Worm (Caenorhabditis elegans) whole organism, L2 larva: ENCODE results near the gene K10H10.6.

Experiments used
- R02D3.7 ChIP-seq: fragments of 150-350 bp; optimal IDR thresholded peaks from 2 replicates; lab custom pipeline; 2014; ENCODE audit warnings: missing biosample characterization, missing genetic modification characterization
- elt-3 ChIP-seq: sonication (generic microtip); optimal IDR thresholded peaks from 2 replicates; lab custom pipeline; 2017; ENCODE audit warnings: missing biosample characterization, missing genetic modification characterization
- fos-1 ChIP-seq: fragments of 150-350 bp; optimal IDR thresholded peaks from 2 replicates; lab custom pipeline; 2014; ENCODE audit warnings: missing biosample characterization, missing genetic modification characterization
- gmeb-1 ChIP-seq: fragments of 150-350 bp; optimal IDR thresholded peaks from 2 replicates; lab custom pipeline; 2014; ENCODE audit warnings: missing biosample characterization, missing genetic modification characterization
- lin-13 ChIP-seq: fragments of 150-350 bp; optimal IDR thresholded peaks from 2 replicates; lab custom pipeline; 2014; ENCODE audit warnings: missing biosample characterization, missing genetic modification reagents, missing genetic modification characterization
- nhr-12 ChIP-seq: fragments of 150-350 bp; optimal IDR thresholded peaks from 2 replicates; lab custom pipeline; 2014; ENCODE audit warnings: missing biosample characterization, missing genetic modification characterization
- nhr-237 ChIP-seq: fragments of 150-350 bp; optimal IDR thresholded peaks from 2 replicates; lab custom pipeline; 2014; ENCODE audit warnings: missing biosample characterization, missing genetic modification characterization
- skn-1 ChIP-seq: sonication (generic microtip); optimal IDR thresholded peaks from 2 replicates; lab custom pipeline; 2017; ENCODE audit warnings: missing biosample characterization, missing genetic modification characterization
- unc-62 ChIP-seq: fragments of 150-350 bp; optimal IDR thresholded peaks from 2 replicates; lab custom pipeline; 2014; ENCODE audit warnings: missing biosample characterization, missing genetic modification reagents, missing genetic modification characterization
- ztf-11 ChIP-seq: sonication (generic microtip); optimal IDR thresholded peaks from 2 replicates; lab custom pipeline; 2017; ENCODE audit warnings: missing biosample characterization, missing genetic modification characterization

ce11 chrII:14455332-14455731, 47.8 kb upstream of the K10H10.6 start, which contains the start of gene dmsr-6:
- no peak for TF ChIP-seq lin-13 (GFP tag; lab: Kevin White, UChicago)
- TF ChIP-seq skn-1 (tag; lab: Kevin White, UChicago): no peak
- TF ChIP-seq nhr-237 (tag; lab: Kevin White, UChicago): no peak
- no peak for TF ChIP-seq unc-62 (GFP tag; lab: Kevin White, UChicago)
- TF ChIP-seq elt-3 (tag; lab: Kevin White, UChicago): no peak
- no peak for TF ChIP-seq gmeb-1 (tag; lab: Kevin White, UChicago)
- no peak for TF ChIP-seq ztf-11 (tag; lab: Kevin White, UChicago)
- TF ChIP-seq fos-1 (tag; lab: Kevin White, UChicago): no peak
- no peak for TF ChIP-seq nhr-12 (tag; lab: Kevin White, UChicago)
- no peak for TF ChIP-seq R02D3.7 (tag; lab: Kevin White, UChicago)
